Fruit fly (Drosophila melanogaster) whole organism, embryonic: ENCODE data around the gene Invadolysin.

Source experiments
- Aef1 ChIP-seq: fragments of 200-800 bp; sonication (Bioruptor generic); IDR thresholded peaks from 3 replicates; pipeline ENCODE4 v1.3.6; 2022; ENCODE audit warnings: missing biosample characterization, missing genetic modification characterization
- B-H2 ChIP-seq: fragments of 200-800 bp; sonication (Bioruptor generic); optimal IDR thresholded peaks from 2 replicates; lab custom pipeline; 2018; ENCODE audit warnings: missing biosample characterization, mild to moderate bottlenecking, missing genetic modification characterization
- CG1024 ChIP-seq: fragments of 200-800 bp; sonication (Bioruptor generic); IDR thresholded peaks from 2 replicates; pipeline ENCODE4 v1.3.6; 2022; ENCODE audit warnings: missing biosample characterization, missing genetic modification characterization
- CG10267 ChIP-seq: fragments of 200-800 bp; sonication (Bioruptor generic); optimal IDR thresholded peaks from 2 replicates; lab custom pipeline; 2018; ENCODE audit warnings: missing biosample characterization, mild to moderate bottlenecking, missing genetic modification characterization, moderate library complexity
- CG10366 ChIP-seq: fragments of 200-800 bp; sonication (Bioruptor generic); IDR thresholded peaks from 2 replicates; pipeline ENCODE4 v1.3.6; 2022; ENCODE audit warnings: missing biosample characterization, missing genetic modification characterization
- CG11456 ChIP-seq: fragments of 200-800 bp; sonication (Bioruptor generic); IDR thresholded peaks from 3 replicates; pipeline ENCODE4 v1.3.6; 2022; ENCODE audit warnings: missing biosample characterization, missing genetic modification characterization
- CG11695 ChIP-seq: fragments of 200-800 bp; sonication (Bioruptor generic); IDR thresholded peaks from 3 replicates; pipeline ENCODE4 v1.3.6; 2022; ENCODE audit warnings: missing biosample characterization, missing genetic modification characterization
- CG12236 ChIP-seq: fragments of 200-800 bp; sonication (Bioruptor generic); optimal IDR thresholded peaks from 2 replicates; lab custom pipeline; 2016; ENCODE audit warnings: missing biosample characterization, missing genetic modification characterization
- CG12659 ChIP-seq: fragments of 200-800 bp; sonication (Bioruptor generic); optimal IDR thresholded peaks from 3 replicates; lab custom pipeline; 2017; ENCODE audit warnings: mild to moderate bottlenecking, missing biosample characterization, missing genetic modification reagents, missing genetic modification characterization
- CG14441 ChIP-seq: fragments of 200-800 bp; sonication (Bioruptor generic); IDR thresholded peaks from 2 replicates; pipeline ENCODE4 v1.3.6; 2022; ENCODE audit warnings: missing biosample characterization, missing genetic modification characterization
- CG17612 ChIP-seq: fragments of 200-800 bp; sonication (Bioruptor generic); IDR thresholded peaks from 2 replicates; pipeline ENCODE4 v1.3.6; 2022; ENCODE audit warnings: missing biosample characterization, missing genetic modification characterization
- CG2678 ChIP-seq: fragments of 200-800 bp; sonication (Bioruptor generic); optimal IDR thresholded peaks from 3 replicates; lab custom pipeline; 2019; ENCODE audit warnings: missing biosample characterization, mild to moderate bottlenecking, missing genetic modification characterization, moderate library complexity
- CG31224 ChIP-seq: fragments of 200-800 bp; sonication (Bioruptor generic); IDR thresholded peaks from 2 replicates; pipeline ENCODE4 v1.3.6; 2022; ENCODE audit warnings: missing biosample characterization, missing genetic modification characterization
- CG7786 ChIP-seq: fragments of 200-800 bp; sonication (Bioruptor generic); optimal IDR thresholded peaks from 2 replicates; lab custom pipeline; 2016; ENCODE audit warnings: missing biosample characterization, missing genetic modification characterization
- CG7928 ChIP-seq: fragments of 200-800 bp; sonication (Bioruptor generic); optimal IDR thresholded peaks from 2 replicates; lab custom pipeline; 2017; ENCODE audit warnings: missing biosample characterization, mild to moderate bottlenecking, missing genetic modification characterization
- CG9437 ChIP-seq: fragments of 200-800 bp; sonication (Bioruptor generic); optimal IDR thresholded peaks from 2 replicates; lab custom pipeline; 2018; ENCODE audit warnings: missing biosample characterization, mild to moderate bottlenecking, missing genetic modification characterization
- CG9817 ChIP-seq: fragments of 200-800 bp; sonication (Bioruptor generic); optimal IDR thresholded peaks from 2 replicates; lab custom pipeline; 2018; ENCODE audit warnings: missing biosample characterization, mild to moderate bottlenecking, missing genetic modification characterization, moderate library complexity
- CkIIα-i1 ChIP-seq: fragments of 200-800 bp; sonication (Bioruptor generic); IDR thresholded peaks from 2 replicates; pipeline ENCODE4 v1.3.6; 2022; ENCODE audit warnings: missing biosample characterization, missing genetic modification characterization
- D ChIP-seq, 2 experiments: fragments of 200-800 bp in 1 of 2; fragments of >200 bp in 1 of 2; sonication (Bioruptor generic) in 1 of 2; optimal IDR thresholded peaks; 2 replicates in 1 of 2; 3 replicates in 1 of 2; lab custom pipeline; 2017; ENCODE audit warnings: mild to moderate bottlenecking in 1 of 2, missing biosample characterization in 1 of 2, missing genetic modification characterization in 1 of 2, missing genetic modification reagents in 1 of 2
- E2f1 ChIP-seq: fragments of 200-800 bp; sonication (Bioruptor generic); IDR thresholded peaks from 2 replicates; pipeline ENCODE4 v1.3.6; 2022; ENCODE audit warnings: missing biosample characterization, missing genetic modification characterization
- HLH4C ChIP-seq: fragments of 200-800 bp; sonication (Bioruptor generic); IDR thresholded peaks from 3 replicates; pipeline ENCODE4 v1.3.6; 2022; ENCODE audit warnings: missing biosample characterization, missing genetic modification characterization; ENCODE audit not compliant: partially characterized antibody
- HLH54F ChIP-seq: fragments of 200-800 bp; sonication (Bioruptor generic); optimal IDR thresholded peaks from 3 replicates; lab custom pipeline; 2016; ENCODE audit warnings: missing biosample characterization, missing genetic modification characterization
- Hr3 ChIP-seq: fragments of 200-800 bp; sonication (Bioruptor generic); optimal IDR thresholded peaks from 3 replicates; lab custom pipeline; 2016; ENCODE audit warnings: missing biosample characterization, missing genetic modification characterization
- Med ChIP-seq: fragments of 200-800 bp; sonication (Bioruptor generic); peaks from one replicate; lab custom pipeline; 2016; ENCODE audit warnings: missing biosample characterization, missing genetic modification characterization, mild to moderate bottlenecking, inconsistent platforms, moderate library complexity
- Oli ChIP-seq: fragments of 200-800 bp; sonication (Bioruptor generic); optimal IDR thresholded peaks from 2 replicates; lab custom pipeline; 2018; ENCODE audit warnings: missing biosample characterization, mild to moderate bottlenecking, missing genetic modification characterization, moderate library complexity
- Pdp1 ChIP-seq, 2 experiments: fragments of 200-800 bp; sonication (Bioruptor generic); optimal IDR thresholded peaks; 3 replicates each; lab custom pipeline; 2016; ENCODE audit warnings: missing biosample characterization in 2 of 2, missing genetic modification characterization in 2 of 2, mild to moderate bottlenecking in 1 of 2, moderate library complexity in 1 of 2
- Rfx ChIP-seq: fragments of 200-800 bp; sonication (Bioruptor generic); IDR thresholded peaks from 2 replicates; pipeline ENCODE4 v1.3.6; 2022; ENCODE audit warnings: missing biosample characterization, missing genetic modification characterization
- Vsx1 ChIP-seq: fragments of 200-800 bp; sonication (Bioruptor generic); optimal IDR thresholded peaks from 2 replicates; lab custom pipeline; 2017; ENCODE audit warnings: missing biosample characterization, mild to moderate bottlenecking, missing genetic modification characterization, missing genetic modification reagents
- amos ChIP-seq: fragments of 200-800 bp; sonication (Bioruptor generic); IDR thresholded peaks from 2 replicates; pipeline ENCODE4 v1.3.6; 2022; ENCODE audit warnings: missing biosample characterization, missing genetic modification characterization; ENCODE audit not compliant: partially characterized antibody
- cad ChIP-seq: fragments of >200 bp; optimal IDR thresholded peaks from 2 replicates; lab custom pipeline; 2017; ENCODE audit warnings: missing biosample characterization, missing genetic modification characterization
- da ChIP-seq: fragments of 200-800 bp; sonication (Bioruptor generic); optimal IDR thresholded peaks from 2 replicates; lab custom pipeline; 2016; ENCODE audit warnings: missing biosample characterization, missing genetic modification characterization
- dan ChIP-seq: fragments of 200-800 bp; sonication (Bioruptor generic); IDR thresholded peaks from 2 replicates; pipeline ENCODE4 v1.3.6; 2022; ENCODE audit warnings: missing biosample characterization, missing genetic modification characterization
- dati ChIP-seq: fragments of 200-800 bp; sonication (Bioruptor generic); IDR thresholded peaks from 2 replicates; pipeline ENCODE4 v1.3.6; 2022; ENCODE audit warnings: missing biosample characterization, missing genetic modification characterization
- ems ChIP-seq: fragments of 200-800 bp; sonication (Bioruptor generic); optimal IDR thresholded peaks from 3 replicates; lab custom pipeline; 2016; ENCODE audit warnings: missing biosample characterization, missing genetic modification characterization
- exex ChIP-seq: fragments of 200-800 bp; sonication (Bioruptor generic); optimal IDR thresholded peaks from 4 replicates; lab custom pipeline; 2018; ENCODE audit warnings: missing biosample characterization, mild to moderate bottlenecking, missing genetic modification characterization, moderate library complexity
- fu2 ChIP-seq: fragments of 200-800 bp; sonication (Bioruptor generic); optimal IDR thresholded peaks from 2 replicates; lab custom pipeline; 2016; ENCODE audit warnings: missing biosample characterization, missing genetic modification characterization
- h ChIP-seq: fragments of >200 bp; optimal IDR thresholded peaks from 2 replicates; lab custom pipeline; 2017
- kay ChIP-seq: fragments of 200-800 bp; sonication (Bioruptor generic); optimal IDR thresholded peaks from 2 replicates; lab custom pipeline; 2016; ENCODE audit warnings: missing biosample characterization, missing genetic modification characterization
- lola ChIP-seq, 3 experiments: fragments of >200 bp in 2 of 3; fragments of 200-800 bp in 1 of 3; sonication (Bioruptor generic) in 1 of 3; optimal IDR thresholded peaks; 2 replicates each; lab custom pipeline; 2017 to 2019; ENCODE audit warnings: missing biosample characterization in 3 of 3, missing genetic modification characterization in 3 of 3, mild to moderate bottlenecking in 1 of 3, moderate library complexity in 1 of 3
- nau ChIP-seq: fragments of 200-800 bp; sonication (Bioruptor generic); optimal IDR thresholded peaks from 3 replicates; lab custom pipeline; 2017; ENCODE audit warnings: missing biosample characterization, mild to moderate bottlenecking, missing genetic modification characterization, missing genetic modification reagents
- nom ChIP-seq: fragments of 200-800 bp; sonication (Bioruptor generic); optimal IDR thresholded peaks from 2 replicates; lab custom pipeline; 2017; ENCODE audit warnings: missing biosample characterization, missing genetic modification characterization, mild to moderate bottlenecking, moderate library complexity, missing genetic modification reagents
- peb ChIP-seq: fragments of 200-800 bp; sonication (Bioruptor generic); IDR thresholded peaks from 2 replicates; pipeline ENCODE4 v1.3.6; 2022; ENCODE audit warnings: missing biosample characterization, missing genetic modification characterization
- pzg ChIP-seq: fragments of 200-800 bp; sonication (Bioruptor generic); optimal IDR thresholded peaks from 3 replicates; lab custom pipeline; 2018; ENCODE audit warnings: missing biosample characterization, mild to moderate bottlenecking, missing genetic modification characterization, moderate library complexity
- repo ChIP-seq: fragments of 200-800 bp; sonication (Bioruptor generic); optimal IDR thresholded peaks from 2 replicates; lab custom pipeline; 2016; ENCODE audit warnings: missing biosample characterization, missing genetic modification characterization
- run ChIP-seq: fragments of 200-800 bp; sonication (Bioruptor generic); optimal IDR thresholded peaks from 3 replicates; lab custom pipeline; 2018; ENCODE audit warnings: missing biosample characterization, mild to moderate bottlenecking, missing genetic modification characterization
- sens-2 ChIP-seq: fragments of 200-800 bp; sonication (Bioruptor generic); IDR thresholded peaks from 2 replicates; pipeline ENCODE4 v1.3.6; 2022; ENCODE audit warnings: missing biosample characterization, missing genetic modification characterization
- stwl ChIP-seq: fragments of 200-800 bp; sonication (Bioruptor generic); optimal IDR thresholded peaks from 3 replicates; lab custom pipeline; 2018; ENCODE audit warnings: missing biosample characterization, mild to moderate bottlenecking, missing genetic modification characterization, moderate library complexity
- tin ChIP-seq: fragments of 200-800 bp; sonication (Bioruptor generic); optimal IDR thresholded peaks from 3 replicates; lab custom pipeline; 2016; ENCODE audit warnings: missing biosample characterization, missing genetic modification characterization
- toy ChIP-seq: fragments of 200-800 bp; sonication (Bioruptor generic); IDR thresholded peaks from 2 replicates; pipeline ENCODE4 v1.3.6; 2022; ENCODE audit warnings: missing biosample characterization, missing genetic modification characterization
- trem ChIP-seq: fragments of 200-800 bp; optimal IDR thresholded peaks from 3 replicates; lab custom pipeline; 2019; ENCODE audit warnings: missing biosample characterization, mild to moderate bottlenecking, missing genetic modification characterization, moderate library complexity
- vfl ChIP-seq: fragments of 200-800 bp; sonication (Bioruptor generic); optimal IDR thresholded peaks from 2 replicates; lab custom pipeline; 2016; ENCODE audit warnings: missing biosample characterization, missing genetic modification characterization

The Invadolysin gene

DNA sequence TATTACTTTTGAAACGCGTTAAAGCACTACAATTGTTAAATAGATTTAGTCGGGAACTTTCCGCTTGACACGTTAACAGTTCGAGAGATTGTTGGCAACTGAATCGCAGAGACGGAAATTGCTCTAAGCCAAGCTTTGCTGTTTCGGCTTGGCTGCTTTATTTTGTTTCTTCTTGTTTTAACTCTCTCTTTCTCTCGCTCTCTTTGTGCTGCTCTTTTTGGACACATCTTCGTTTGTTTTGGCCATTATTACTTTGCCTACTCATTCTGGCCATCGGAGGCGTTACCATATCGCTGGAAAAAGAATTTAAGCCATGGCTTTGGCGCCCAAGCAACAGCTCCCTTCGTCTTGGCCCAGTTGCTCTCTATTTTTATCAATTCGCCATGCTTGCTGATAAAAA is 45.1 kb downstream of the Invadolysin start, which contains the start of gene CG12814 (continued):
- TF ChIP-seq exex (no peak), CG14441 (GFP tag; lab: Robert Waterston, UW) (no peak), pzg (GFP tag; lab: Kevin White, UChicago) (peak; percentile 21), CG12236 (no peak), kay (GFP tag; lab: Kevin White, UChicago) (no peak), lola (GFP tag; optimal IDR thresholded peaks at IDR 0.05; lab: Kevin White, UChicago) (no peak), dati (no peak), run (tag; lab: Kevin White, UChicago) (no peak), CG9437 (no peak), amos (peak; percentile 35; the same call in 1 of the 2 replicates), stwl (tag; lab: Kevin White, UChicago) (peak; percentile 8), nom (GFP tag; lab: Kevin White, UChicago) (peak; percentile 88), CG2678 (tag; lab: Kevin White, UChicago) (no peak), toy (GFP tag; lab: Robert Waterston, UW) (no peak), da (no peak), nau (no peak), sens-2 (GFP tag; lab: Robert Waterston, UW) (no peak), h (lab: Kevin White, UChicago) (no peak), CG1024 (GFP tag; lab: Robert Waterston, UW) (no peak), CG11695 (GFP tag; lab: Robert Waterston, UW) (no peak), trem (tag; lab: Kevin White, UChicago) (no peak), Aef1 (GFP tag; lab: Robert Waterston, UW) (no peak), CG12659 (GFP tag; lab: Kevin White, UChicago) (peak; percentile 0), CG9817 (tag; lab: Kevin White, UChicago) (no peak), CkIIα-i1 (GFP tag; lab: Robert Waterston, UW) (no peak), dan (GFP tag; lab: Robert Waterston, UW) (no peak), vfl (no peak), HLH4C (GFP tag; lab: Robert Waterston, UW) (no peak), CG31224 (GFP tag; lab: Robert Waterston, UW) (no peak), peb (no peak), CG17612 (no peak), CG7786 (GFP tag; lab: Kevin White, UChicago) (no peak), cad (GFP tag; lab: Kevin White, UChicago) (no peak)
- TF ChIP-seq, all 482 proteins: peak for 34

DNA sequence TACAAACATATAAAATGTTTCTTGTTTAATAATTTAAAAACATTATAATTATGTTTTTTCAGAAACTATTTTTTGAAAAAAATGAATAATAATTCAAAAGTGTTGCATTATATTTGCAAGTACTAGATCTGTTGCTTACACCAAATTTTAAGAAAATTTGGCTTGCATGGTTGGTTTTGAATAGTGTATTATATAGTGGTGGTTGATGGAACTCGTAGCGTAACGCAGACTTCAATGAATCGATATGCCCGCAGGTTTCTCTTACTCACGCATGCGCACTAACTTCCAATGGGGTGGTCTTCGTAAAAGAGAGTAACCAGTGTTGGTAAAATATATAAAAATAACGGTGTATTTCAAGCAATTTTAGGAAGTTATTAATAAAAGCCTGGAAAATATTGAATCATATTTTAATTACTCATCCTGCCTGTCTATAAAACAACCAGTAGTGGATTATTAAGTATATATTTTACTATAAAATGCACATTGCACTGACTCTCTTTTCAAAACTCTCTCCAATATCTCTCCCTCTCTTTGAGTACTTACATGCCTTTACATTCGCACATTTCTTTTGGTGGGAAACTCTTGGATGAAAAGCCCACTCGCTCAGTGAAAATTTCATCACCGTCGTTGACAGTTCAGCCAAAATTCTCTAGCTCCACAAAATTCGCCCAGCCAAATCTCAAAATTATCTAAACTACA is 45.8 kb downstream of the Invadolysin start, which contains the start of gene Syn:
Syn (plus strand) TSS at position 606 of the 699 bp plus-strand sequence.
- TF ChIP-seq repo (GFP tag; lab: Kevin White, UChicago) (no peak), D (optimal IDR thresholded peaks at IDR 0.05; lab: Kevin White, UChicago) (no peak), D (GFP tag; optimal IDR thresholded peaks at IDR 0.05; lab: Kevin White, UChicago) (no peak), tin (no peak), Pdp1 (GFP tag; optimal IDR thresholded peaks at IDR 0.05; lab: Kevin White, UChicago) (no peak), Oli (tag; lab: Kevin White, UChicago) (no peak), E2f1 (no peak), peb (no peak), CG7928 (no peak), CG10267 (tag; lab: Kevin White, UChicago) (peak; percentile 24), fu2 (GFP tag; lab: Kevin White, UChicago) (no peak), Hr3 (peak; percentile 26), B-H2 (GFP tag; lab: Kevin White, UChicago) (no peak), HLH54F (GFP tag; lab: Kevin White, UChicago) (no peak), CG11456 (GFP tag; lab: Robert Waterston, UW) (no peak), Rfx (GFP tag; lab: Robert Waterston, UW) (0 out of 2 replicates have a peak, but pooled peaks have one; percentile 8), ems (GFP tag; lab: Kevin White, UChicago) (no peak), CG10366 (no peak), amos (no peak), Med (GFP tag; lab: Kevin White, UChicago) (peak; percentile 56), Vsx1 (no peak)
